Fruit fly (Drosophila melanogaster): ENCODE data around the gene La.

The La gene

DNA sequence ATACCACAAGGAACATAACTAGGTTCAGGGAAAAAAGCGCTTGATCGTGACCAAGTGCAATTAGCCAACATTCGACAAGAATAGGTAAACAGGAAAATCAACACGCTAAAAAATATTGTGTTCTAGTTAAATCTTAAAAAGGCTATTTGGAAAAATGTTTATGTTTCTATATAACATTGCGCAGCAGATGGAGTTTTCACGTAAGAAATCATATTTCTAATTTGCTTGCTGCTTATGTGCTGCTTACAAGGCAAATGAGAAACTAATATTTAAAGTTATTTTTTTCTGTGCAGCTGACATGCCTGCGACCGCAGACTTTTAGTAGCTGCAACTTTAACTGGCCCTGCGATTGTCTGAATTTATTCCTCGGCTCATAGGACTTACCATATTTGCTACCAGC lies 31.5 kb upstream of the La start (continued):
- peak; percentile 54 for TF ChIP-seq CG6792 (GFP tag; optimal IDR thresholded peaks at IDR 0.05)
- TF ChIP-seq Hr4 (GFP tag; optimal IDR thresholded peaks at IDR 0.05), result peak; percentile 64
- no peak for TF ChIP-seq fd85E (GFP tag; optimal IDR thresholded peaks at IDR 0.05)
- no peak for TF ChIP-seq esn (GFP tag; optimal IDR thresholded peaks at IDR 0.05)
- peak; percentile 12 for TF ChIP-seq CG34406 (GFP tag; optimal IDR thresholded peaks at IDR 0.05)
- peak; percentile 79 for TF ChIP-seq Ets96B (tag; optimal IDR thresholded peaks at IDR 0.05)
- no peak for TF ChIP-seq CG8319 (GFP tag; optimal IDR thresholded peaks at IDR 0.05)
- no peak for TF ChIP-seq Smox (GFP tag; optimal IDR thresholded peaks at IDR 0.05)
- no peak for TF ChIP-seq CG6854 (GFP tag; optimal IDR thresholded peaks at IDR 0.05)
- TF ChIP-seq Blimp-1 (GFP tag; optimal IDR thresholded peaks at IDR 0.05), result no peak
- peak; percentile 79 for TF ChIP-seq CG10669 (GFP tag; optimal IDR thresholded peaks at IDR 0.05)
- peak; percentile 78 for TF ChIP-seq CG6808 (GFP tag; optimal IDR thresholded peaks at IDR 0.05)
- TF ChIP-seq CG15336 (GFP tag; IDR thresholded peaks at IDR 0.05), result peak; percentile 61; the same call in 1 of the 2 replicates
- TF ChIP-seq CG31627 (GFP tag; optimal IDR thresholded peaks at IDR 0.05), result no peak
- peak; percentile 27 for TF ChIP-seq CG9139 (GFP tag; optimal IDR thresholded peaks at IDR 0.05)
- peak; percentile 73 for TF ChIP-seq CG1621 (tag; optimal IDR thresholded peaks at IDR 0.05)
- peak; percentile 83 for TF ChIP-seq CG3032 (tag; optimal IDR thresholded peaks at IDR 0.05)
- TF ChIP-seq salr (GFP tag; optimal IDR thresholded peaks at IDR 0.05), result peak; percentile 47 to 48
- peak; percentile 35 for TF ChIP-seq dac (GFP tag; optimal IDR thresholded peaks at IDR 0.05)
- TF ChIP-seq vri (GFP tag; optimal IDR thresholded peaks at IDR 0.05), result no peak
- no peak for TF ChIP-seq CG11294 (GFP tag; IDR thresholded peaks at IDR 0.05)
- peak; percentile 66 for TF ChIP-seq OdsH (GFP tag; optimal IDR thresholded peaks at IDR 0.05)
- TF ChIP-seq lz (GFP tag; optimal IDR thresholded peaks at IDR 0.05), result no peak
- peak; percentile 46 for TF ChIP-seq net (GFP tag; optimal IDR thresholded peaks at IDR 0.05)
- peak; percentile 69 for TF ChIP-seq Eip75B (GFP tag; optimal IDR thresholded peaks at IDR 0.05)
- TF ChIP-seq Eip93F (GFP tag; optimal IDR thresholded peaks at IDR 0.05), result no peak
- peak; percentile 67 for TF ChIP-seq Sox14 (GFP tag; optimal IDR thresholded peaks at IDR 0.05)
- peak; percentile 82 for TF ChIP-seq CG6163 (GFP tag; IDR thresholded peaks at IDR 0.05)
- TF ChIP-seq CG10631 (GFP tag; optimal IDR thresholded peaks at IDR 0.05), result peak; percentile 70
- peak; percentile 74 for TF ChIP-seq CG32006 (GFP tag; optimal IDR thresholded peaks at IDR 0.05)
- peak; percentile 56 for TF ChIP-seq acj6 (GFP tag; optimal IDR thresholded peaks at IDR 0.05)
- TF ChIP-seq eg (GFP tag; IDR thresholded peaks at IDR 0.05), result peak; percentile 61
- TF ChIP-seq CG8119 (GFP tag; IDR thresholded peaks at IDR 0.05), result peak; percentile 64
- peak; percentile 81 to 98 for TF ChIP-seq ss (GFP tag; optimal IDR thresholded peaks at IDR 0.05)
- TF ChIP-seq CG3919 (GFP tag; optimal IDR thresholded peaks at IDR 0.05), result peak; percentile 66
- TF ChIP-seq CG6276 (GFP tag; optimal IDR thresholded peaks at IDR 0.05), result peak; percentile 37

dm6 chr2L:20374054-20374507 lies 24.3 kb upstream of the La start, which contains the start of gene Ugt37A1:
Ugt37A1 (minus strand) TSS chr2L:20374104.
- TF ChIP-seq CG11762 (GFP tag; optimal IDR thresholded peaks at IDR 0.05; ENCODE audit: insufficient read depth) (no peak), CG8119 (GFP tag; IDR thresholded peaks at IDR 0.05) (no peak), Eip93F (GFP tag; optimal IDR thresholded peaks at IDR 0.05) (no peak), fd85E (GFP tag; optimal IDR thresholded peaks at IDR 0.05) (no peak), CG3032 (tag; optimal IDR thresholded peaks at IDR 0.05) (no peak), pdm3 (GFP tag; optimal IDR thresholded peaks at IDR 0.05) (no peak), CG31627 (GFP tag; optimal IDR thresholded peaks at IDR 0.05) (no peak), OdsH (GFP tag; optimal IDR thresholded peaks at IDR 0.05) (no peak)

dm6 chr2L:20371451-20371850 lies 21.6 kb upstream of the La start:
- TF ChIP-seq CG16779 (tag; optimal IDR thresholded peaks at IDR 0.05), result peak; percentile 34
- TF ChIP-seq CG6792 (GFP tag; optimal IDR thresholded peaks at IDR 0.05), result peak; percentile 63
- TF ChIP-seq Sox102F (GFP tag; optimal IDR thresholded peaks at IDR 0.05), result no peak
- TF ChIP-seq cyc (GFP tag; optimal IDR thresholded peaks at IDR 0.05), result peak; percentile 20
- TF ChIP-seq lz (GFP tag; optimal IDR thresholded peaks at IDR 0.05), result no peak
- peak; percentile 83 for TF ChIP-seq CG10631 (GFP tag; optimal IDR thresholded peaks at IDR 0.05)
- peak; percentile 66 for TF ChIP-seq CG6808 (GFP tag; optimal IDR thresholded peaks at IDR 0.05)
- TF ChIP-seq Hr4 (GFP tag; optimal IDR thresholded peaks at IDR 0.05), result peak; percentile 55
- no peak for TF ChIP-seq Hr38 (GFP tag; optimal IDR thresholded peaks at IDR 0.05)
- peak; percentile 49 for TF ChIP-seq CG7368 (GFP tag; optimal IDR thresholded peaks at IDR 0.05)
- no peak for TF ChIP-seq Blimp-1 (GFP tag; optimal IDR thresholded peaks at IDR 0.05)
- peak; percentile 75 for TF ChIP-seq CG6276 (GFP tag; optimal IDR thresholded peaks at IDR 0.05)
- no peak for TF ChIP-seq CG1621 (tag; optimal IDR thresholded peaks at IDR 0.05)
- peak; percentile 71 for TF ChIP-seq Ets96B (tag; optimal IDR thresholded peaks at IDR 0.05)
- no peak for TF ChIP-seq CG6854 (GFP tag; optimal IDR thresholded peaks at IDR 0.05)
- peak; percentile 26 for TF ChIP-seq topi (GFP tag; optimal IDR thresholded peaks at IDR 0.05)
- TF ChIP-seq Lpt (GFP tag; optimal IDR thresholded peaks at IDR 0.05), result peak; percentile 76
- TF ChIP-seq CG15336 (GFP tag; IDR thresholded peaks at IDR 0.05), result peak; percentile 85
- TF ChIP-seq eg (GFP tag; IDR thresholded peaks at IDR 0.05), result peak; percentile 87
- no peak for TF ChIP-seq Sox15 (GFP tag; optimal IDR thresholded peaks at IDR 0.05)
- TF ChIP-seq CG11902 (GFP tag; optimal IDR thresholded peaks at IDR 0.05), result no peak
- no peak for TF ChIP-seq CG31627 (GFP tag; optimal IDR thresholded peaks at IDR 0.05)

Data from whole organism, prepupa.